Worm (Caenorhabditis elegans): ENCODE data around the gene srlf-24.

DNA sequence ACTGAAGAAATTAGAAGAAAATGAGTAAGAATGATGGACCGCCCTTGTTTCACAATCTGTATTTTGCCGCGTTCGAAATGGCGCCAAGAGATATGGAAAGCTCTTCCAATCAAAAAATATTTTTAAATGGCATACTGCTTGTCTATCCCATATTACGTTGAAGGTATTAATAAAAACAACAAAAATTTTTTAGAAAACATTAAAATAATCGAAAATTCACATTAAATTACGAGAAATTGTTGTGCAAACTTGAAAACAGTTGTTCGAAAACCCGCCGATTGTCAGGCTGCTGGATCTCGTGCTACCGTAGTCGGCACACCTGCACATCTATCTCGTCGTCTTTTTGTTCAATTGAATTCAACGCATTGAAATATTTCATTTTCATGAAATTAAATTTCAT, 22.0 kb downstream of the srlf-24 start, which contains the start of gene klc-1:
- no peak for TF ChIP-seq unc-55 (GFP tag; optimal IDR thresholded peaks at IDR 0.05)
- TF ChIP-seq Y22D7AL.16 (tag; optimal IDR thresholded peaks at IDR 0.05), result no peak
- no peak for TF ChIP-seq dve-1 (tag; optimal IDR thresholded peaks at IDR 0.05)
- TF ChIP-seq fkh-6 (tag; optimal IDR thresholded peaks at IDR 0.05), result no peak
- TF ChIP-seq nhr-11 (tag; optimal IDR thresholded peaks at IDR 0.05), result no peak
- TF ChIP-seq sdc-2 (tag; optimal IDR thresholded peaks at IDR 0.05), result no peak
- no peak for TF ChIP-seq T23F11.4 (GFP tag; optimal IDR thresholded peaks at IDR 0.05)
- no peak for TF ChIP-seq pha-4 (tag; optimal IDR thresholded peaks at IDR 0.05)
- no peak for TF ChIP-seq lim-6 (tag; optimal IDR thresholded peaks at IDR 0.05)
- no peak for TF ChIP-seq tbx-7 (tag; optimal IDR thresholded peaks at IDR 0.05)
- no peak for TF ChIP-seq rnt-1 (tag; optimal IDR thresholded peaks at IDR 0.05)
- TF ChIP-seq unc-42 (tag; optimal IDR thresholded peaks at IDR 0.05), result no peak
- TF ChIP-seq npax-4 (tag; optimal IDR thresholded peaks at IDR 0.05), result no peak
- no peak for TF ChIP-seq lin-11 (tag; optimal IDR thresholded peaks at IDR 0.05)

Data from whole organism, late embryonic.